Fruit fly (Drosophila melanogaster): Measurements from ENCODE around the gene Ssl2.

- TF ChIP-seq CG8478 (optimal IDR thresholded peaks at IDR 0.05) (no peak), EcR (GFP tag; optimal IDR thresholded peaks at IDR 0.05) (no peak), pan (optimal IDR thresholded peaks at IDR 0.05) (no peak), psq (optimal IDR thresholded peaks at IDR 0.05) (no peak)
Measured at dm6 chr3R:29000001-29000400, 32.4 kb downstream of the Ssl2 start.
